Worm (Caenorhabditis elegans) whole organism, midembryonic: ENCODE results near the gene C06C3.3.

Experiments used
- T22C8.4 ChIP-seq: fragments of 200-800 bp; sonication (Bioruptor generic); IDR thresholded peaks from 2 replicates; pipeline ENCODE4 v1.3.6; 2022; ENCODE audit warnings: missing genetic modification characterization, missing compliant biosample characterization
- cog-1 ChIP-seq: sonication (generic microtip); optimal IDR thresholded peaks from 2 replicates; lab custom pipeline; 2016; ENCODE audit warnings: missing genetic modification characterization, missing compliant biosample characterization
- flt-1 ChIP-seq: fragments of 200-800 bp; sonication (Bioruptor generic); IDR thresholded peaks from 2 replicates; pipeline ENCODE4 v1.3.6; 2022; ENCODE audit warnings: missing genetic modification characterization, missing compliant biosample characterization
- klf-2 ChIP-seq: fragments of 200-800 bp; sonication (Bioruptor generic); conservative IDR thresholded peaks from 2 replicates; pipeline ENCODE4 v1.3.6; 2022; ENCODE audit warnings: missing genetic modification reagents, missing genetic modification characterization, missing compliant biosample characterization
- med-1 ChIP-seq: sonication (generic microtip); optimal IDR thresholded peaks from 2 replicates; lab custom pipeline; 2017; ENCODE audit warnings: missing genetic modification characterization, mild to moderate bottlenecking, missing compliant biosample characterization, antibody characterized with exemption, missing genetic modification reagents; ENCODE audit not compliant: insufficient read depth
- ref-1 ChIP-seq: fragments of 200-800 bp; sonication (Bioruptor generic); conservative IDR thresholded peaks from 2 replicates; pipeline ENCODE4 v1.3.6; 2022; ENCODE audit warnings: missing genetic modification reagents, missing genetic modification characterization, missing compliant biosample characterization
- tab-1 ChIP-seq: fragments of 200-800 bp; sonication (Bioruptor generic); IDR thresholded peaks from 2 replicates; pipeline ENCODE4 v1.3.6; 2022; ENCODE audit warnings: missing genetic modification characterization, missing compliant biosample characterization
- ztf-23 ChIP-seq: fragments of 200-800 bp; sonication (Bioruptor generic); IDR thresholded peaks from 2 replicates; pipeline ENCODE4 v1.3.6; 2022; ENCODE audit warnings: missing genetic modification reagents, missing genetic modification characterization, missing compliant biosample characterization
- ztf-29 ChIP-seq: fragments of 200-800 bp; sonication (Bioruptor generic); IDR thresholded peaks from 2 replicates; pipeline ENCODE4 v1.3.6; 2022; ENCODE audit warnings: missing genetic modification reagents, missing genetic modification characterization, missing compliant biosample characterization

- TF ChIP-seq T22C8.4 (no peak), ref-1 (GFP tag; lab: Robert Waterston, UW) (no peak), cog-1 (tag; lab: Kevin White, UChicago) (no peak), flt-1 (GFP tag; lab: Robert Waterston, UW) (no peak), med-1 (GFP tag; lab: Kevin White, UChicago) (no peak), klf-2 (GFP tag; lab: Robert Waterston, UW) (no peak), ztf-23 (GFP tag; lab: Robert Waterston, UW) (no peak), ztf-29 (GFP tag; lab: Robert Waterston, UW) (no peak), tab-1 (no peak)
Observed at ce11 chrII:9378174-9378573, 5.9 kb upstream of the C06C3.3 start.
